Worm (Caenorhabditis elegans): ENCODE data around the gene C16C8.26.
"Not testable (repeated sequence)": the region's sequence is repeated elsewhere in the genome, so short reads cannot be mapped to it uniquely, and the experiment has no call there.

The C16C8.26 gene

ce11 chrII:3458209-3458608, at the start of gene C16C8.26, which contains the start of gene C16C8.19:
C16C8.26 (minus strand) TSS chrII:3458309.
C16C8.19 (plus strand) TSS chrII:3458487.
- TF ChIP-seq W03F9.2 (tag; optimal IDR thresholded peaks at IDR 0.05) = no peak
- no peak for TF ChIP-seq him-1 (tag; optimal IDR thresholded peaks at IDR 0.05)
- TF ChIP-seq dao-5 (tag; optimal IDR thresholded peaks at IDR 0.05) = no peak

ce11 chrII:3504717-3505116, 46.6 kb upstream of the C16C8.26 start, which contains the start of gene cyh-1:
cyh-1 (plus strand) TSS chrII:3505017.
- TF ChIP-seq dao-5 (tag; optimal IDR thresholded peaks at IDR 0.05) = no peak

DNA sequence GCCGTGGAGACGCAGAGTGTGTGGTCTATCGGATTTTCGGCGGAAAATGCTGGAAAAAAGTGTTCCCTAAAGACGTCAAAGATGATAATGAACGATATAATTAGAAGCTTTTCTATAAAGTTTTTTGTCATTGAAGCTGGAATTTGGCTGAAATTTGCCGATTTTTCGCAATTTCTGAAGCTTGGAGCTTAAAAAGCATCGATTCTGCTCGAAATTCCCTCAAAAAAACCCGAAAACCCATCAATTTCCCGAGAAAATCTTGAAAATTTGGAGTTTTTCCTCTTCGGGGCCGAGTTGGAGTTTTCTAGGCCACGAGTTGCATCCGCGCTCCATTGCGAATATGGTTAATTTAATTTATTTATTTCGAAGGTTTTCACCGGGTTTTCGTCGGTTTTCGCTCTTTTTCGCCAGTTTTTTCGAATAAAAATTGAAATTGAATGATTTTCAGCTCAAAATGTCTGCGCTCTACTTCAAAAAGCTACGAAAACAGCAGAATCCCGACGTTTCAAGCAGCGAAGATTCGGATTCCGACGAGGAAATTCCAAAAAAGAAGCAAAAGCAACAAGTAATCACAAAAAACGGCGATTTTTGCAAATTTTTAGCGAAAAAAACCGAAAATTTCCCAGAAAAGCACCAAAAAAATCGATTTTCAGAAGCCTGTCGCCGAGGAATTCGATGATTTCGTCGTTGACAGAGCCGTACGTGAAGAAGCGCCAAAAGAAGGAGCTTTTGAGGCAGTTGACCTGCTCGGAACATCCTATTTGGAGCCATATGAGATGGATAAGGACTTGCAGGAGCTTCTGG, 44.6 kb upstream of the C16C8.26 start, which contains the start of the genes col-71 and Y49F6B.2:
Gene col-71, minus strand, starts transcription at position 51 of the 804 bp plus-strand sequence.
Gene Y49F6B.2, plus strand, starts transcription at position 449 of the 804 bp plus-strand sequence.
- TF ChIP-seq him-1 (tag; optimal IDR thresholded peaks at IDR 0.05) = peak; percentile 36
- no peak for TF ChIP-seq dao-5 (tag; optimal IDR thresholded peaks at IDR 0.05)
- TF ChIP-seq W03F9.2 (tag; optimal IDR thresholded peaks at IDR 0.05) = peak; percentile 74

- TF ChIP-seq W03F9.2 (tag; optimal IDR thresholded peaks at IDR 0.05) = no peak
Measured at ce11 chrII:3502011-3502410, 43.9 kb upstream of the C16C8.26 start.

- no peak for TF ChIP-seq dao-5 (tag; optimal IDR thresholded peaks at IDR 0.05)
- TF ChIP-seq him-1 (tag; optimal IDR thresholded peaks at IDR 0.05) = no peak
Measured at ce11 chrII:3500373-3500772, 42.3 kb upstream of the C16C8.26 start.

ce11 chrII:3499386-3499785, 41.3 kb upstream of the C16C8.26 start, which contains the start of gene Y49F6B.9:
Y49F6B.9 (minus strand) TSS chrII:3499387.
- no peak for TF ChIP-seq him-1 (tag; optimal IDR thresholded peaks at IDR 0.05)
- TF ChIP-seq W03F9.2 (tag; optimal IDR thresholded peaks at IDR 0.05) = no peak
- TF ChIP-seq dao-5 (tag; optimal IDR thresholded peaks at IDR 0.05) = no peak

- not testable (repeated sequence) for TF ChIP-seq him-1, dao-5, W03F9.2 (tag; optimal IDR thresholded peaks at IDR 0.05)
Measured at ce11 chrII:3490797-3491196, 32.7 kb upstream of the C16C8.26 start, which contains the start of gene fbxb-112. fbxb-112 (plus strand) TSS chrII:3491097.

DNA sequence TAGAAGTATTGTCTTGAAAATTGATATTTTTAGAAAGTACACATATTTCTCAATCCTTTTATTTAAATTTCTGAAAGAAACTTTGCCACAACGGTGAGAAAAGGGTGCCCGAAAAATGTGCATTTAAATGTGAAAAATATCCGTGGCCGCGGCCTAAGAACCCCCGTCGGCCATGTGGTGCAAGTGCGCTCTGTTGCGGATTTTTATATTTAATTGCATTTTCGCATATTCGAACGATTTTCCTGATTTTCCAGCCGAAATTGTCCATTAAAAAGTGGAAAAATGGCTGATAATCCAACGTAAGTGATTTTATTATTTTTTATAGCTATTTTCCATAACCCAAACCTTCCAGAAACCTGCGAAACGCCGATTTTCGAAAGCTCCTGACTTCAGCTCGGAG, 24.1 kb upstream of the C16C8.26 start, which contains the start of gene smu-2:
Gene smu-2, plus strand, starts transcription at position 178 of the 400 bp plus-strand sequence.
- TF ChIP-seq W03F9.2 (tag; optimal IDR thresholded peaks at IDR 0.05) = no peak
- no peak for TF ChIP-seq dao-5 (tag; optimal IDR thresholded peaks at IDR 0.05)
- no peak for TF ChIP-seq him-1 (tag; optimal IDR thresholded peaks at IDR 0.05)

DNA sequence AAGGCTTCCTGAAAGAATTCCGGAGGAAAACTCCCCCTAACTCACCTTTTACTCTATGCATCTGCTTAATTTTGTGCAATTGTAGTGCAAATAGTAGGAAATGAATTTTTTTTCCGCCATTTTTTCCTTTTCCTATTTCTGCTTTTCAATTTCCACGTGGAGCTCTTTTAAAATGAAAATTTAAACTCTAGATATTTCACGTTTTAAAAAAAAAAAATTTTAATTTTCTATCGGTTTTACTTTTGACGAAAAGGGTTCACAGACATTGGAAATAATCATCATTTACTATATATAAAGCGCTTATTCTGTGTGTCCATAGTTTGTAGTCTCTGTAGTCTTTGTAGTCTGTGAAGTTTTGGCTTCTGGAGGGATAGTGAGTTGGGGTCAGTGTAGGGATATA, 23.5 kb upstream of the C16C8.26 start, which contains the start of gene Y49F6B.8:
Gene Y49F6B.8, minus strand, starts transcription at position 101 of the 400 bp plus-strand sequence.
- TF ChIP-seq him-1 (tag; optimal IDR thresholded peaks at IDR 0.05) (no peak), dao-5 (tag; optimal IDR thresholded peaks at IDR 0.05) (no peak), W03F9.2 (tag; optimal IDR thresholded peaks at IDR 0.05) (no peak)

ce11 chrII:3477171-3477570, 19.1 kb upstream of the C16C8.26 start, which contains the start of gene fbxb-104:
fbxb-104 (minus strand) TSS chrII:3477271.
- TF ChIP-seq him-1 (tag; optimal IDR thresholded peaks at IDR 0.05) = no peak
- no peak for TF ChIP-seq dao-5 (tag; optimal IDR thresholded peaks at IDR 0.05)
- TF ChIP-seq W03F9.2 (tag; optimal IDR thresholded peaks at IDR 0.05) = no peak

- TF ChIP-seq dao-5 (tag; optimal IDR thresholded peaks at IDR 0.05) (no peak), W03F9.2 (tag; optimal IDR thresholded peaks at IDR 0.05) (no peak), him-1 (tag; optimal IDR thresholded peaks at IDR 0.05) (no peak)
Measured at ce11 chrII:3476536-3476935, 18.4 kb upstream of the C16C8.26 start.

ce11 chrII:3473744-3474143, 15.6 kb upstream of the C16C8.26 start, which contains the start of gene sdz-32:
sdz-32 (plus strand) TSS chrII:3474044.
- TF ChIP-seq W03F9.2 (tag; optimal IDR thresholded peaks at IDR 0.05) (no peak), dao-5 (tag; optimal IDR thresholded peaks at IDR 0.05) (no peak), him-1 (tag; optimal IDR thresholded peaks at IDR 0.05) (no peak)

DNA sequence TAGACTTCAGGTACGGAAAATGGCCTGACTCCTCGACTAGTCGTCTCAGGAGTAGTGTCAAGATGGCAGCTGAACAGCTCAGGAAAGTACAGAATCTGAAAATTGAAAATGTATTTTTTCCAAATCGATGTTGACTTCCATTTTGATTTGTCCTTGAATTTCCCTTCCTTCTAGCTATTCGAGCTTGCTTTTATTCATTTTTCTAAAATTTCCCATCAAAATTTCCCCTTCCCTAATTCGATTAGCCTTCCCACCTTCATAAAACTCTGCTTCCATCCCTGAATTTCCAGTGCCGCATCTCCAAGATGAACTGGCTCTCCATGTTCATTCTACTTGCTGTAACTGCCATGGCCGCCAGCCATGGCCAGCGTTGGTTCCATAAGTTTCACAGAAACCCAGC, 14.7 kb upstream of the C16C8.26 start, which contains the start of gene Y49F6B.6:
Gene Y49F6B.6, plus strand, starts transcription at position 301 of the 400 bp plus-strand sequence.
- TF ChIP-seq him-1 (tag; optimal IDR thresholded peaks at IDR 0.05) (no peak), dao-5 (tag; optimal IDR thresholded peaks at IDR 0.05) (no peak), W03F9.2 (tag; optimal IDR thresholded peaks at IDR 0.05) (no peak)

DNA sequence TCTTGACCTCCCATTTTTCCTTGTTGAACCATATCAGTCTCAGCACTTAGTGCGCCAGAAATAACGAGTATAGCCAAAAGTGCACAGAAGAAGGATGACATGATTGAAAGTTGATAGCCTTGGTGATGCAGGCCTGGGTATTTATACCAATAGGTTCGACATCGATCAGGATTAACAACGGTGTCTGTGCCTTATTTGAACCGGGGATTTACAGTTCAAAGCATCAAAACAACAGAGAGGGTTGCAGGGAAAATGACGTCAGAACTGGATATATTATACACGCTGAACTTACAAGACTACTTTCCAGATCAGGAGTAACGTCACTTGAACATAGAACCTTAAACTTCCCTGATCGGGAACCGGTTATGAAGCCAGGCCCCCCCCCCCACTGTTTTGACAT, 14.2 kb upstream of the C16C8.26 start, which contains the start of gene Y49F6B.12:
Gene Y49F6B.12, minus strand, starts transcription at position 101 of the 400 bp plus-strand sequence.
- TF ChIP-seq him-1 (tag; optimal IDR thresholded peaks at IDR 0.05) = no peak
- no peak for TF ChIP-seq W03F9.2 (tag; optimal IDR thresholded peaks at IDR 0.05)
- no peak for TF ChIP-seq dao-5 (tag; optimal IDR thresholded peaks at IDR 0.05)
